Worm (Caenorhabditis elegans): Measurements from ENCODE around the gene col-93.

col-93 gene

DNA sequence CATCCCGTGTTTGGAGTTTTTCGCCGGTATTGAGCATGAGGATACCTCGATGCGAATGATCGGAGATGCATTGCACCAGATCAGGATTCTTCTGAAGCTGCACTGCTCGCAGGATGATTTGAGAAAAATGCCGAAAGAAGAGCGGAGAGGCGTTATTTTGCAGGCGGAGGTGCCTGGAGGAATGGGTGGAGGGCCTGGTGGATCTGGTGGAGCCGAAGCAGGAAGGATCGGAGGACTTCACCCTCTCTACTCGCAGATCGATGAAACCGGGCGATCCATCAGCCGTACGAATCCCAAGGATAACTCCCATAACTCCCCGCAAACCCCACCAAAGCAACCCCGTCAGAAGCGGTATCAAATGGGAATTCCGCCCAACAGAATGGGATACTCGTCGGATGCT, 46.2 kb downstream of the col-93 start:
- TF ChIP-seq set-16 (GFP tag; IDR thresholded peaks at IDR 0.05) = peak; percentile 82
- TF ChIP-seq nhr-102 (tag; optimal IDR thresholded peaks at IDR 0.05) = no peak

DNA sequence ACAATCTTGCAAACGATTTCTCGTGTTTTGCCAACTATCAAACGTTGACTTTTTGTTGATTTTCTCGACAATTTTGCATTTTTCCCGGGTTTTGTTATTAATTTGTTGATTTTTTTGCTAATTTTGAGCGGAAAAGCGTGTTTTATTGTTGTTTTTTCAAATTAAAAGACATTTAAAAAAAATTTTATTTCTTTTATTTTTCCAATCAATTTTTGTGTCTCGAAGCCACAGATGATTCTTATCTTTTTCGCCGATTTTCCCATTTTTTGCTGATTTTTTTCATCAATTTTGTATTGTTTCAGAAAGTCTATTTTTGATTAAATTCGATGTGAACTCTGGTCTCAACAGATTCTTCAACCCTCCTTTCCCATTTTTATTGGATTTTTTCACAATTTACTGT, 49.5 kb downstream of the col-93 start, which contains the start of gene rle-1:
Gene rle-1, plus strand, starts transcription at position 301 of the 400 bp plus-strand sequence.
- no peak for TF ChIP-seq nhr-48 (tag; optimal IDR thresholded peaks at IDR 0.05)
- TF ChIP-seq lin-38 (GFP tag; IDR thresholded peaks at IDR 0.05) = no peak
- TF ChIP-seq lin-13 (GFP tag; optimal IDR thresholded peaks at IDR 0.05) = no peak
- no peak for TF ChIP-seq D1046.2 (GFP tag; IDR thresholded peaks at IDR 0.05)
- no peak for TF ChIP-seq nhr-42 (GFP tag; IDR thresholded peaks at IDR 0.05)
- no peak for TF ChIP-seq lin-15B (tag; optimal IDR thresholded peaks at IDR 0.05)
- no peak for TF ChIP-seq F37D6.2 (tag; optimal IDR thresholded peaks at IDR 0.05)
- no peak for TF ChIP-seq lsy-2 (tag; optimal IDR thresholded peaks at IDR 0.05)
- no peak for TF ChIP-seq nhr-41 (GFP tag; IDR thresholded peaks at IDR 0.05)
- TF ChIP-seq pqm-1 (tag; optimal IDR thresholded peaks at IDR 0.05) = no peak
- TF ChIP-seq unc-130 (GFP tag; optimal IDR thresholded peaks at IDR 0.05) = no peak
- no peak for TF ChIP-seq mdt-29 (GFP tag; IDR thresholded peaks at IDR 0.05)
- TF ChIP-seq zip-2 (tag; optimal IDR thresholded peaks at IDR 0.05) = no peak
- no peak for TF ChIP-seq mxl-3 (GFP tag; optimal IDR thresholded peaks at IDR 0.05)
- no peak for TF ChIP-seq zfp-2 (tag; optimal IDR thresholded peaks at IDR 0.05)
- TF ChIP-seq duxl-1 (tag; optimal IDR thresholded peaks at IDR 0.05; ENCODE audit: poor library complexity) = no peak
- TF ChIP-seq daf-8 (GFP tag; IDR thresholded peaks at IDR 0.05) = no peak
- TF ChIP-seq lim-7 (GFP tag; IDR thresholded peaks at IDR 0.05) = no peak
- TF ChIP-seq php-3 (GFP tag; IDR thresholded peaks at IDR 0.05) = no peak
